Fruit fly (Drosophila melanogaster) whole organism, adult: ENCODE data around the gene CG13605.

Experiments used
- CG11617 ChIP-seq: fragments of 200-800 bp; sonication (Bioruptor generic); optimal IDR thresholded peaks from 2 replicates; lab custom pipeline; 2017; ENCODE audit warnings: mild to moderate bottlenecking, missing biosample characterization, missing genetic modification reagents, missing genetic modification characterization
- CG12768 ChIP-seq: fragments of 200-800 bp; sonication (Bioruptor generic); optimal IDR thresholded peaks from 2 replicates; lab custom pipeline; 2017; ENCODE audit warnings: missing biosample characterization, missing genetic modification characterization, mild to moderate bottlenecking, moderate library complexity, missing genetic modification reagents
- CG14711 ChIP-seq: fragments of 200-800 bp; sonication (Bioruptor generic); optimal IDR thresholded peaks from 2 replicates; lab custom pipeline; 2018; ENCODE audit warnings: missing biosample characterization, mild to moderate bottlenecking, missing genetic modification characterization, moderate library complexity
- CG1620 ChIP-seq: fragments of 200-800 bp; sonication (Bioruptor generic); optimal IDR thresholded peaks from 2 replicates; lab custom pipeline; 2016; ENCODE audit warnings: missing biosample characterization, missing genetic modification characterization
- CG33017 ChIP-seq: fragments of 200-800 bp; sonication (Bioruptor generic); optimal IDR thresholded peaks from 2 replicates; lab custom pipeline; 2018; ENCODE audit warnings: missing biosample characterization, mild to moderate bottlenecking, missing genetic modification characterization, moderate library complexity
- CG5204 ChIP-seq: fragments of 200-800 bp; sonication (Bioruptor generic); optimal IDR thresholded peaks from 2 replicates; lab custom pipeline; 2016; ENCODE audit warnings: missing biosample characterization, missing genetic modification characterization
- CG7045 ChIP-seq: fragments of 200-800 bp; sonication (Bioruptor generic); optimal IDR thresholded peaks from 2 replicates; lab custom pipeline; 2017; ENCODE audit warnings: missing biosample characterization, mild to moderate bottlenecking, missing genetic modification characterization
- CG7101 ChIP-seq: fragments of 200-800 bp; sonication (Bioruptor generic); optimal IDR thresholded peaks from 2 replicates; lab custom pipeline; 2018; ENCODE audit warnings: missing biosample characterization, mild to moderate bottlenecking, missing genetic modification characterization, moderate library complexity
- Clk ChIP-seq: fragments of 200-800 bp; sonication (Bioruptor generic); optimal IDR thresholded peaks from 2 replicates; lab custom pipeline; 2017; ENCODE audit warnings: missing biosample characterization, missing genetic modification characterization
- Crg-1 ChIP-seq: fragments of 200-800 bp; sonication (Bioruptor generic); optimal IDR thresholded peaks from 2 replicates; lab custom pipeline; 2016; ENCODE audit warnings: missing biosample characterization, missing genetic modification characterization
- Hr96 ChIP-seq: fragments of 200-800 bp; sonication (Bioruptor generic); optimal IDR thresholded peaks from 2 replicates; lab custom pipeline; 2016; ENCODE audit warnings: missing biosample characterization, missing genetic modification characterization
- Mnt ChIP-seq: fragments of 200-800 bp; sonication (Bioruptor generic); optimal IDR thresholded peaks from 2 replicates; lab custom pipeline; 2016; ENCODE audit warnings: missing biosample characterization, mild to moderate bottlenecking, missing genetic modification characterization
- bab1 ChIP-seq: fragments of 200-800 bp; sonication (Bioruptor generic); optimal IDR thresholded peaks from 3 replicates; lab custom pipeline; 2019; ENCODE audit warnings: missing biosample characterization, mild to moderate bottlenecking, missing genetic modification characterization, moderate library complexity
- cic ChIP-seq: fragments of 200-800 bp; sonication (Bioruptor generic); optimal IDR thresholded peaks from 2 replicates; lab custom pipeline; 2017; ENCODE audit warnings: missing biosample characterization, mild to moderate bottlenecking, missing genetic modification characterization, moderate library complexity
- cnc ChIP-seq, 2 experiments: fragments of >200 bp; optimal IDR thresholded peaks; 2 replicates each; lab custom pipeline; 2017
- kay ChIP-seq: fragments of 200-800 bp; sonication (Bioruptor generic); peaks from one replicate; lab custom pipeline; 2016; ENCODE audit warnings: missing biosample characterization, missing genetic modification characterization, borderline replicate concordance
- ovo ChIP-seq: fragments of 200-800 bp; sonication (Bioruptor generic); optimal IDR thresholded peaks from 2 replicates; lab custom pipeline; 2016; ENCODE audit warnings: missing biosample characterization, missing genetic modification characterization
- pad ChIP-seq: fragments of 200-800 bp; sonication (Bioruptor generic); optimal IDR thresholded peaks from 3 replicates; lab custom pipeline; 2017; ENCODE audit warnings: missing biosample characterization, missing genetic modification characterization, mild to moderate bottlenecking, moderate library complexity, missing genetic modification reagents
- tj ChIP-seq: fragments of 200-800 bp; sonication (Bioruptor generic); optimal IDR thresholded peaks from 3 replicates; lab custom pipeline; 2017; ENCODE audit warnings: missing biosample characterization, mild to moderate bottlenecking, missing genetic modification characterization, moderate library complexity
- toe ChIP-seq: fragments of 200-800 bp; sonication (Bioruptor generic); optimal IDR thresholded peaks from 2 replicates; lab custom pipeline; 2016; ENCODE audit warnings: missing biosample characterization, missing genetic modification characterization

Gene CG13605

DNA sequence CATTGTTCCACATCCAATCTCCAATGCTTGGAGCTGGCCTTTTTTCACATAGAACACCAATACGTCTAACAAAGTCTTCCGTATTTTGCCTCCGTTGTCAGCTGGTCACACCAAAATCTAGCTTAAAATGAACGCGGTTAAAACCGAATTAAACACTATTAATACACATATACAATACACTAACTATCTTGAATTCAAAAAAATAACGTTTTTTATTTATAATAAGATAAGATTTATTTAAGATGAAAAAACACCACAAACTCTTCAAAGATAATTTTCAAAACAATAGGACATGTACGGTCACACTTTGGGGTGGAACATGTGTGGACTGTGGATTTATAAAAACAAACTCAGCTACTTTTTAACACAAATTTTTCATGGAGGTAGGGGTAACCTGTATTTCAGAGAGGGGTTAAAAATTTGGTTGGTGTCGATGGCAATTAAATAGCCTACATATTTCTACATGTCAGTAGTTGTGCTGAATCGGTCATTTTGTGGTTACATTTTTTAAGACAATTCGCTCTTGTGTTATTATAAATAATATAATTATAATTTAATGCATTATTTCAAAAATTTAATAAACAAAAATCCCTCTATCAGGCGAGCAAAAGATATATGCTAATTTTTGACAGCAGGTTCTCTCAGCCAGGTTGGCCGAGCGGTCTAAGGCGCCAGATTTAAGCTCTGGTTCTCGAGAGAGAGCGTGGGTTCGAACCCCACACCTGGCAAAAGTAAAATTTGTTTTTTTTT, at the start of gene CG13605:
Gene CG13605, minus strand, starts transcription at position 70 of the 750 bp plus-strand sequence.
- TF ChIP-seq CG33017 (tag; lab: Kevin White, UChicago) (peak; percentile 73), CG5204 (GFP tag; lab: Kevin White, UChicago) (peak; percentile 64), CG7045 (peak; percentile 59), CG12768 (GFP tag; lab: Kevin White, UChicago) (peak; percentile 78), CG1620 (GFP tag; lab: Kevin White, UChicago) (peak; percentile 28), pad (GFP tag; lab: Kevin White, UChicago) (peak; percentile 62), CG14711 (tag; lab: Kevin White, UChicago) (peak; percentile 69), cic (GFP tag; lab: Kevin White, UChicago) (peak; percentile 27), Crg-1 (GFP tag; lab: Kevin White, UChicago) (peak; percentile 68), Clk (GFP tag; lab: Kevin White, UChicago) (peak; percentile 44), CG7101 (peak; percentile 68), Hr96 (peak; percentile 27), Mnt (GFP tag; lab: Kevin White, UChicago) (peak; percentile 59), toe (GFP tag; lab: Kevin White, UChicago) (peak; percentile 71), cnc (optimal IDR thresholded peaks at IDR 0.05; lab: Kevin White, UChicago) (no peak), tj (GFP tag; lab: Kevin White, UChicago) (peak; percentile 78), CG11617 (GFP tag; lab: Kevin White, UChicago) (peak; percentile 73), ovo (no peak), kay (GFP tag; lab: Kevin White, UChicago) (no peak), bab1 (GFP tag; lab: Kevin White, UChicago) (peak; percentile 84)

DNA sequence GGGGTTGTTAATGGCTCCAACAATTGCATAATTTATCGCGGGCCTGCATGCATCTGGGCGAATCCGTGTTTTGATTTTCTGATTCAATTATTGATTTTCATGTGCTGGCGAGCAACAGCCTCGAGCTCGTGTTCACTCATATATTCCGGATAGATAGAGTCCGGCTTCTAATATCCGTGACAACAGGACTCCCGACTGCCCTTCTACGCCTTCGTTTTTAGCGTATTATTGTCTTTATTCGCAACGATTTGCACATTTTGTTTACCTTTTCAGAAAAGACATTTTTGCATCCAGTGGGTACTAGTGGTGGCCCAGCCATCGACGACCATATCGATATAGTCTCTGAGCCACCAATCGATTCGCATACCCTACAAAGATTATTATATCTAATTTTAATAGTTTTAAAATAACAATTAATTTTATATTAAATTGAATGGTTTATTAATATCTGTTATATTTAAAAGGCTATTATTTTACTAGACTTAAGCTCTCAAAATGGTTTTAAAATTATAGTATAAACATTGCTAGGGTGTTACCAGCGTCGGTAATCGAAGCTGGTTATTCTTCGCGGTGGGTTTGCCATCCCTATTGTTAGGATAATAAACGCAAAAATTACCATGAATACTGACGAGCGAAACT, 49.1 kb upstream of the CG13605 start, which contains the start of the genes Myo95E and TBC1d7:
Gene Myo95E, minus strand, starts transcription at position 326 of the 639 bp plus-strand sequence.
Gene TBC1d7, plus strand, starts transcription at position 555 of the 639 bp plus-strand sequence.
- TF ChIP-seq cnc (optimal IDR thresholded peaks at IDR 0.05; lab: Kevin White, UChicago) = no peak
- TF ChIP-seq toe (GFP tag; lab: Kevin White, UChicago) = no peak
- TF ChIP-seq CG7045 = peak; percentile 83
- TF ChIP-seq CG14711 (tag; lab: Kevin White, UChicago) = peak; percentile 90
- TF ChIP-seq CG5204 (GFP tag; lab: Kevin White, UChicago) = no peak
- TF ChIP-seq CG7101 = peak; percentile 94
- TF ChIP-seq CG12768 (GFP tag; lab: Kevin White, UChicago) = peak; percentile 91
- TF ChIP-seq cic (GFP tag; lab: Kevin White, UChicago) = peak; percentile 34
- peak; percentile 57 for TF ChIP-seq CG1620 (GFP tag; lab: Kevin White, UChicago)
- TF ChIP-seq Mnt (GFP tag; lab: Kevin White, UChicago) = peak; percentile 75
- peak; percentile 86 for TF ChIP-seq CG11617 (GFP tag; lab: Kevin White, UChicago)
- TF ChIP-seq pad (GFP tag; lab: Kevin White, UChicago) = peak; percentile 82
- peak; percentile 50 for TF ChIP-seq tj (GFP tag; lab: Kevin White, UChicago)
- peak; percentile 38 for TF ChIP-seq Clk (GFP tag; lab: Kevin White, UChicago)
- TF ChIP-seq CG33017 (tag; lab: Kevin White, UChicago) = peak; percentile 91
- TF ChIP-seq bab1 (GFP tag; lab: Kevin White, UChicago) = peak; percentile 88
- TF ChIP-seq ovo = peak; percentile 17
- TF ChIP-seq kay (GFP tag; lab: Kevin White, UChicago) = no peak
- no peak for TF ChIP-seq Hr96
- peak; percentile 45 for TF ChIP-seq Crg-1 (GFP tag; lab: Kevin White, UChicago)

DNA sequence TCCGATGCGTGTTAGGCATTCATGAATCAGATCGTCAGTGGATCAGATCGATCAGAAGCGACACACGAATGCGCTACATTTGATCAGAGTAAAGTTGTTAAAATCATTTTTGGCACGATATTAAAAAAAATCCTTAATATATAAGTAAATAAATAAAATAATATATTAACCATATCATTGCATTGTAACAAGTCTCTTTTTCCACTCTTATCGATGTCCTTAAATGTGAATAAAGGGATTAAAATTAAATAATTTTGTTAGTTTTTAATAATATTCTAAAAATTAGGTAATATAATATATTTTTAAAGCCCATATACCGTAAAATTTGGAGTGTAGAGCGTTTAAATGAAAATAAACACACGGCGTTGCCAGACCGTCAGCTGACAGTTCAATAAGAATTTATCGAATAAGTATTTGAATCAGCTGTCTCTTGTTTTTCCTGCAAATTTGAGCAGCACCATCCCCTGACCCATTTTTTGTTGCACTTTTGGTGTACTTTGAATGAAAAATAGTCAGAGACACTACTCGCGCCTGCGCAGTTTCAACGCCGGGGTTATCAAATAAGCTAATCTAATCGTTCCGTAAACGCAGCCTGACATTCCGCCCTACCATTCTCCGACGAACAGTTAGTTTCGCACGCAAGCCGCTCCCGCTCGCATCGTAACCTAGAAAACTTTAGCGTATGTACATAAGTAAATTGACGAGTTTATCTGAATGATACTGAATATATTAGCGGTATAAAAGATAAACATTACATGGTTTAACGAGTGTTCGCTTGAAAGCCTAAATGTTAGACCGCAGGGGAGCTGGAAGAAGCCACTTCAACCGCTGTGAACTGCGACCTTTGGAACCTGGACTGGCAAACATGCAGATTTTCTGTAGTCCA, 40.0 kb upstream of the CG13605 start, which contains the start of the genes p38a and CG6178:
Gene p38a, minus strand, starts transcription at position 398 of the 886 bp plus-strand sequence.
Gene CG6178, plus strand, starts transcription at position 424 of the 886 bp plus-strand sequence.
- no peak for TF ChIP-seq kay (GFP tag; lab: Kevin White, UChicago)
- peak; percentile 59 for TF ChIP-seq CG1620 (GFP tag; lab: Kevin White, UChicago)
- TF ChIP-seq CG11617 (GFP tag; lab: Kevin White, UChicago) = peak; percentile 99
- TF ChIP-seq Clk (GFP tag; lab: Kevin White, UChicago) = peak; percentile 75
- peak; percentile 77 for TF ChIP-seq Mnt (GFP tag; lab: Kevin White, UChicago)
- TF ChIP-seq CG33017 (tag; lab: Kevin White, UChicago) = peak; percentile 97
- TF ChIP-seq pad (GFP tag; lab: Kevin White, UChicago) = peak; percentile 90
- peak; percentile 73 for TF ChIP-seq cic (GFP tag; lab: Kevin White, UChicago)
- TF ChIP-seq CG12768 (GFP tag; lab: Kevin White, UChicago) = peak; percentile 97
- TF ChIP-seq tj (GFP tag; lab: Kevin White, UChicago) = peak; percentile 85
- TF ChIP-seq Crg-1 (GFP tag; lab: Kevin White, UChicago) = peak; percentile 71
- peak; percentile 79 for TF ChIP-seq CG5204 (GFP tag; lab: Kevin White, UChicago)
- peak; percentile 99 for TF ChIP-seq CG7101
- peak; percentile 80 for TF ChIP-seq ovo
- peak; percentile 67 for TF ChIP-seq toe (GFP tag; lab: Kevin White, UChicago)
- TF ChIP-seq bab1 (GFP tag; lab: Kevin White, UChicago) = peak; percentile 97
- TF ChIP-seq cnc (optimal IDR thresholded peaks at IDR 0.05; lab: Kevin White, UChicago) = no peak
- peak; percentile 60 for TF ChIP-seq Hr96
- TF ChIP-seq CG14711 (tag; lab: Kevin White, UChicago) = peak; percentile 96
- peak; percentile 97 for TF ChIP-seq CG7045

DNA sequence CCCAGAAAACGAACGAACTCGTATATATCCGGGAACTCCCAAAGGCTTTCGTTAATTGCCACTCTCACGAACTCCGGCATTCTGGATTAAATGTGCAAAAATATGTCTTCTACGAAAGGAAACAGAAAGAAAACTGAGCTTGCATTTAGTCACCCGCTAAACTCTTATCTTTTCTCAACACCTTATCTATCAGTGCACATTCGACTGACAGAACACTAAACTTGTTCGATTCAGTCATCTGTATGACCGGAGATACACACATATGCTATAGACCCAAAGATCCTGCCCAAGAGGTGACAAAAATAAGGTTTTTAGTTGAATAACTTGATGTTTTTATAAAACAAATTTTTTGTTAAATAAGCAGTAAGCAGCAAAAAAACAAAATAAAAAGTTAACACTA, 37.9 kb upstream of the CG13605 start, which contains the start of gene p38c:
Gene p38c, minus strand, starts transcription at position 101 of the 400 bp plus-strand sequence.
- TF ChIP-seq Crg-1 (GFP tag; lab: Kevin White, UChicago) = no peak
- TF ChIP-seq ovo = no peak
- no peak for TF ChIP-seq CG14711 (tag; lab: Kevin White, UChicago)
- TF ChIP-seq CG33017 (tag; lab: Kevin White, UChicago) = no peak
- TF ChIP-seq Clk (GFP tag; lab: Kevin White, UChicago) = no peak
- TF ChIP-seq pad (GFP tag; lab: Kevin White, UChicago) = no peak
- TF ChIP-seq CG12768 (GFP tag; lab: Kevin White, UChicago) = no peak
- TF ChIP-seq toe (GFP tag; lab: Kevin White, UChicago) = no peak
- TF ChIP-seq CG1620 (GFP tag; lab: Kevin White, UChicago) = no peak
- no peak for TF ChIP-seq Mnt (GFP tag; lab: Kevin White, UChicago)
- TF ChIP-seq CG7045 = no peak
- TF ChIP-seq CG7101 = no peak
- no peak for TF ChIP-seq Hr96
- no peak for TF ChIP-seq cnc (optimal IDR thresholded peaks at IDR 0.05; lab: Kevin White, UChicago)
- no peak for TF ChIP-seq bab1 (GFP tag; lab: Kevin White, UChicago)
- TF ChIP-seq CG11617 (GFP tag; lab: Kevin White, UChicago) = no peak
- TF ChIP-seq CG5204 (GFP tag; lab: Kevin White, UChicago) = no peak
- no peak for TF ChIP-seq tj (GFP tag; lab: Kevin White, UChicago)
